Worm (Caenorhabditis elegans) whole organism, L4 larva: ENCODE measurements around the gene str-1.

Experiments
- F10B5.3 ChIP-seq: sonication (generic microtip); optimal IDR thresholded peaks from 2 replicates; lab custom pipeline; 2016; ENCODE audit warnings: mild to moderate bottlenecking, missing genetic modification characterization, missing compliant biosample characterization
- F49E8.2 ChIP-seq: sonication (generic microtip); optimal IDR thresholded peaks from 2 replicates; lab custom pipeline; 2016; ENCODE audit warnings: missing compliant biosample characterization, mild to moderate bottlenecking, missing genetic modification characterization, borderline replicate concordance
- T20F7.1 ChIP-seq: fragments of 200-800 bp; sonication (Bioruptor generic); optimal IDR thresholded peaks from 2 replicates; lab custom pipeline; 2018; ENCODE audit warnings: mild to moderate bottlenecking, missing genetic modification characterization, missing compliant biosample characterization
- Y48G9A.11 ChIP-seq: fragments of 200-800 bp; sonication (Bioruptor generic); IDR thresholded peaks from 2 replicates; pipeline ENCODE4 v1.3.6; 2022; ENCODE audit warnings: missing genetic modification reagents, missing genetic modification characterization, missing compliant biosample characterization
- Y75B8A.6 ChIP-seq: fragments of 200-800 bp; sonication (Bioruptor generic); IDR thresholded peaks from 2 replicates; pipeline ENCODE4 v1.3.6; 2022; ENCODE audit warnings: missing genetic modification reagents, missing genetic modification characterization, missing compliant biosample characterization
- aha-1 ChIP-seq: fragments of 150-350 bp; peaks from one replicate; lab custom pipeline; 2014; ENCODE audit warnings: missing biosample characterization, missing genetic modification characterization
- ceh-20 ChIP-seq: fragments of 200-800 bp; sonication (Bioruptor generic); IDR thresholded peaks from 2 replicates; pipeline ENCODE4 v1.3.6; 2022; ENCODE audit warnings: missing genetic modification reagents, missing genetic modification characterization, missing compliant biosample characterization
- ceh-28 ChIP-seq: fragments of 150-350 bp; optimal IDR thresholded peaks from 2 replicates; lab custom pipeline; 2014; ENCODE audit warnings: missing biosample characterization, missing genetic modification reagents, missing genetic modification characterization
- ceh-32 ChIP-seq: sonication (generic microtip); optimal IDR thresholded peaks from 2 replicates; lab custom pipeline; 2016; ENCODE audit warnings: mild to moderate bottlenecking, missing genetic modification characterization, missing compliant biosample characterization; ENCODE audit not compliant: poor library complexity
- ctbp-1 ChIP-seq: fragments of 200-800 bp; sonication (Bioruptor generic); IDR thresholded peaks from 2 replicates; pipeline ENCODE4 v1.3.6; 2022; ENCODE audit warnings: missing genetic modification reagents, missing genetic modification characterization, missing compliant biosample characterization
- dmd-8 ChIP-seq: fragments of 200-800 bp; sonication (Bioruptor generic); IDR thresholded peaks from 2 replicates; pipeline ENCODE4 v1.3.6; 2022; ENCODE audit warnings: missing genetic modification characterization, missing compliant biosample characterization
- dpl-1 ChIP-seq: fragments of 150-350 bp; optimal IDR thresholded peaks from 2 replicates; lab custom pipeline; 2014; ENCODE audit warnings: missing biosample characterization, missing genetic modification reagents, missing genetic modification characterization
- dve-1 ChIP-seq: sonication (generic microtip); optimal IDR thresholded peaks from 2 replicates; lab custom pipeline; 2017; ENCODE audit warnings: antibody characterized with exemption, mild to moderate bottlenecking, missing genetic modification characterization, missing compliant biosample characterization; ENCODE audit not compliant: insufficient read depth
- hlh-11 ChIP-seq: fragments of 200-800 bp; sonication (Bioruptor generic); optimal IDR thresholded peaks from 2 replicates; lab custom pipeline; 2018; ENCODE audit warnings: mild to moderate bottlenecking, missing genetic modification characterization, missing compliant biosample characterization
- hlh-30 ChIP-seq: sonication (generic microtip); optimal IDR thresholded peaks from 2 replicates; lab custom pipeline; 2017; ENCODE audit warnings: antibody characterized with exemption, mild to moderate bottlenecking, missing genetic modification characterization, missing compliant biosample characterization; ENCODE audit not compliant: insufficient read depth
- hmg-1.1 ChIP-seq: fragments of 200-800 bp; sonication (Bioruptor generic); IDR thresholded peaks from 2 replicates; pipeline ENCODE4 v1.3.6; 2022; ENCODE audit warnings: missing genetic modification reagents, missing genetic modification characterization, missing compliant biosample characterization
- lin-38 ChIP-seq: fragments of 200-800 bp; sonication (Bioruptor generic); IDR thresholded peaks from 2 replicates; pipeline ENCODE4 v1.3.6; 2022; ENCODE audit warnings: missing genetic modification reagents, missing genetic modification characterization, missing compliant biosample characterization
- lsy-2 ChIP-seq, 2 experiments: fragments of 150-350 bp in 1 of 2; sonication (generic microtip) in 1 of 2; optimal IDR thresholded peaks; 2 replicates each; lab custom pipeline; 2014 to 2017; ENCODE audit warnings: missing biosample characterization in 2 of 2, missing genetic modification characterization in 2 of 2
- mdl-1 ChIP-seq, 2 experiments: fragments of 150-350 bp in 1 of 2; sonication (generic microtip) in 1 of 2; optimal IDR thresholded peaks; 2 replicates each; lab custom pipeline; 2014 to 2017; ENCODE audit warnings: missing biosample characterization in 2 of 2, missing genetic modification characterization in 2 of 2
- mdt-29 ChIP-seq: fragments of 200-800 bp; sonication (Bioruptor generic); IDR thresholded peaks from 2 replicates; pipeline ENCODE4 v1.3.6; 2022; ENCODE audit warnings: missing genetic modification reagents, missing genetic modification characterization, missing compliant biosample characterization
- mep-1 ChIP-seq: fragments of 150-350 bp; sonication (generic microtip); optimal IDR thresholded peaks from 3 replicates; lab custom pipeline; 2014; ENCODE audit warnings: missing biosample characterization, missing genetic modification characterization
- mes-2 ChIP-seq: sonication (generic microtip); optimal IDR thresholded peaks from 2 replicates; lab custom pipeline; 2016; ENCODE audit warnings: missing genotype, mild to moderate bottlenecking, missing genetic modification characterization, missing compliant biosample characterization; ENCODE audit not compliant: poor library complexity, severe bottlenecking
- mxl-3 ChIP-seq: fragments of 200-800 bp; sonication (Bioruptor generic); optimal IDR thresholded peaks from 2 replicates; lab custom pipeline; 2018; ENCODE audit warnings: mild to moderate bottlenecking, missing genetic modification characterization, missing compliant biosample characterization
- nhr-28 ChIP-seq: fragments of 150-350 bp; optimal IDR thresholded peaks from 2 replicates; lab custom pipeline; 2014; ENCODE audit warnings: missing biosample characterization, missing genetic modification characterization
- nhr-48 ChIP-seq: sonication (generic microtip); optimal IDR thresholded peaks from 2 replicates; lab custom pipeline; 2016; ENCODE audit warnings: mild to moderate bottlenecking, missing genetic modification characterization, missing compliant biosample characterization
- nhr-6 ChIP-seq: fragments of 150-350 bp; optimal IDR thresholded peaks from 2 replicates; lab custom pipeline; 2014; ENCODE audit warnings: missing biosample characterization, missing genetic modification characterization
- saeg-2 ChIP-seq: fragments of 200-800 bp; sonication (Bioruptor generic); IDR thresholded peaks from 2 replicates; pipeline ENCODE4 v1.3.6; 2022; ENCODE audit warnings: missing genetic modification reagents, missing genetic modification characterization, missing compliant biosample characterization
- skn-1 ChIP-seq: fragments of 150-350 bp; optimal IDR thresholded peaks from 2 replicates; lab custom pipeline; 2014; ENCODE audit warnings: missing biosample characterization, missing genetic modification characterization
- snpc-1.2 ChIP-seq: fragments of 200-800 bp; sonication (Bioruptor generic); IDR thresholded peaks from 2 replicates; pipeline ENCODE4 v1.3.6; 2022; ENCODE audit warnings: missing genetic modification reagents, missing genetic modification characterization, missing compliant biosample characterization
- spr-1 ChIP-seq: sonication (generic microtip); optimal IDR thresholded peaks from 2 replicates; lab custom pipeline; 2016; ENCODE audit warnings: mild to moderate bottlenecking, missing genetic modification characterization, missing compliant biosample characterization
- tra-1 ChIP-seq: fragments of 200-800 bp; sonication (Bioruptor generic); IDR thresholded peaks from 2 replicates; pipeline ENCODE4 v1.3.6; 2022; ENCODE audit warnings: missing genetic modification reagents, missing genetic modification characterization, missing compliant biosample characterization
- unc-130 ChIP-seq: sonication (generic microtip); optimal IDR thresholded peaks from 2 replicates; lab custom pipeline; 2016; ENCODE audit warnings: missing genetic modification reagents, missing genetic modification characterization, missing compliant biosample characterization
- unc-62 ChIP-seq, 3 experiments: fragments of 150-350 bp in 1 of 3; sonication (generic microtip); optimal IDR thresholded peaks in 2 of 3; peaks in 1 of 3; 1 replicate in 1 of 3; 2 replicates in 2 of 3; lab custom pipeline; 2014 to 2017; ENCODE audit warnings: missing biosample characterization in 3 of 3, missing genetic modification characterization in 3 of 3, missing genetic modification reagents in 3 of 3, missing genotype in 1 of 3
- zag-1 ChIP-seq: fragments of 150-350 bp; optimal IDR thresholded peaks from 2 replicates; lab custom pipeline; 2014; ENCODE audit warnings: missing biosample characterization, missing genetic modification characterization

str-1 gene

DNA sequence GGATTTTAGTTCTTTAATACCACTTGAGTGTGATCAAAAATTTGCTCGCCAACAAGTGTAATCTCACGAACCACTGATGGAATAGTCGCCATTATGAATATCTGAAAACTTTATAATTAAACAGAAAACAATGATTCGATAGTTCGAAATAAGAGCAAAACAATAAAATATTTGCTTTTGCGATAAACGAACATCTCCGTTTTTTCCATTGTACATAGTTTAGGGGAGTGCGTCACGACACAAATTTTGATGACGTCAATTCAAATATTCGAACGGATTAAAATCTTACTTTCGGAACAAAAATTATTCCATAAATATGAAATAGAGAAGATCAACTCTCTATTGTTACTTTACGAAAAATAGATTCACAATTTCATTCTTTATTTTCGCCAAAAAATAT, 39.6 kb upstream of the str-1 start, which contains the start of gene mutd-1:
mutd-1 (minus strand) TSS at position 101 of the 400 bp plus-strand sequence.
- TF ChIP-seq hmg-1.1: no peak
- peak; percentile 1 for TF ChIP-seq aha-1 (tag; lab: Kevin White, UChicago)
- TF ChIP-seq ceh-32 (tag; lab: Kevin White, UChicago): no peak
- TF ChIP-seq zag-1: no peak
- TF ChIP-seq ceh-28 (tag; lab: Kevin White, UChicago): no peak
- TF ChIP-seq ctbp-1: no peak
- no peak for TF ChIP-seq unc-62 (GFP tag; optimal IDR thresholded peaks at IDR 0.05 in 1 of 2; lab: Kevin White, UChicago)
- no peak for TF ChIP-seq unc-62 (tag; optimal IDR thresholded peaks at IDR 0.05; lab: Kevin White, UChicago)
- TF ChIP-seq Y75B8A.6: no peak
- no peak for TF ChIP-seq mxl-3 (GFP tag; lab: Kevin White, UChicago)
- no peak for TF ChIP-seq mdt-29
- no peak for TF ChIP-seq saeg-2 (GFP tag; lab: Robert Waterston, UW)
- TF ChIP-seq lsy-2 (tag; optimal IDR thresholded peaks at IDR 0.05; lab: Kevin White, UChicago): peak in 1 of 2 experiments; percentile 6
- TF ChIP-seq snpc-1.2: no peak
- TF ChIP-seq, all 104 proteins: peak for 2

ce11 chrIV:7139143-7139542, 34.4 kb upstream of the str-1 start:
- TF ChIP-seq F10B5.3: no peak
- TF ChIP-seq unc-62 (GFP tag; optimal IDR thresholded peaks at IDR 0.05 in 1 of 2; lab: Kevin White, UChicago): peak in 1 of 2 experiments; percentile 97
- TF ChIP-seq unc-62 (tag; optimal IDR thresholded peaks at IDR 0.05; lab: Kevin White, UChicago): no peak
- no peak for TF ChIP-seq nhr-48 (tag; lab: Kevin White, UChicago)

DNA sequence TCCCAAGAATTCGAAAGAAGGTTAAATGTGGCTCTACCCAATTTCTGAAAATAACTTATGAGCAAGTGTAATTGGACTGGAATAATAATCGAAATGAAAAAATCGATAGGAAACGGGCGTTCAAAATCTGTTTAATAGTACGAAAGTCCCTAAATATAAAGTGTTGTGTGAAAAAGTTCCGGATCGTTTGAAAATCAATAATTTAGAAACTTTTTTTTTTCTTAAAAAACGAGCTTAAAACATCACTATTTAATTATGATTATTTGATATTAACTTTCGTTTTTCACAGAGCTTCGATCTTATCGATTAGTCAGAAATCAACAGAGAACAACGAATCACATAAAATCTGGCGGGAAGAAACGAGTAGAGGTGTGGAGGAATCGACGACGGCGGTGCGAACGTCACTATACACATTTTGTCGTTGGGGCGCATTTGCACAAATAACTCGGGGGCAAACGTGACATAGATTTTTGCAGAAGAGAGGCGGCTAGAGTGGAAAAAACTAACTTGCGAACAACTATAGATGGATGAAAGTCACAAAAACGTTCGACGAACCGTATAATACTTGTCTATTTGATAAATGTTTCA, 28.8 kb upstream of the str-1 start, which contains the start of gene hecd-1:
hecd-1 (minus strand) TSS at position 51 of the 588 bp plus-strand sequence.
- no peak for TF ChIP-seq spr-1
- TF ChIP-seq unc-130 (GFP tag; lab: Kevin White, UChicago): no peak
- TF ChIP-seq lin-38 (GFP tag; lab: Robert Waterston, UW): peak; percentile 68
- TF ChIP-seq lsy-2 (tag; optimal IDR thresholded peaks at IDR 0.05; lab: Kevin White, UChicago): peak in 1 of 2 experiments; percentile 56
- no peak for TF ChIP-seq tra-1 (GFP tag; lab: Robert Waterston, UW)
- TF ChIP-seq mdl-1 (tag; optimal IDR thresholded peaks at IDR 0.05; lab: Kevin White, UChicago): peak in 1 of 2 experiments; percentile 25
- TF ChIP-seq Y48G9A.11 (GFP tag; lab: Robert Waterston, UW): no peak
- no peak for TF ChIP-seq T20F7.1 (GFP tag; lab: Kevin White, UChicago)
- TF ChIP-seq F49E8.2 (tag; lab: Kevin White, UChicago): no peak
- peak; percentile 13 for TF ChIP-seq mes-2 (tag; lab: Kevin White, UChicago)
- peak; percentile 23 for TF ChIP-seq mep-1 (tag; lab: Kevin White, UChicago)
- TF ChIP-seq saeg-2 (GFP tag; lab: Robert Waterston, UW): no peak
- peak; percentile 14 for TF ChIP-seq hlh-11 (tag; lab: Kevin White, UChicago)
- TF ChIP-seq dpl-1 (GFP tag; lab: Kevin White, UChicago): peak; percentile 20
- TF ChIP-seq skn-1: no peak
- TF ChIP-seq dmd-8 (GFP tag; lab: Robert Waterston, UW): no peak
- no peak for TF ChIP-seq ceh-20 (GFP tag; lab: Robert Waterston, UW)
- peak; percentile 79 for TF ChIP-seq aha-1 (tag; lab: Kevin White, UChicago)
- peak; percentile 37 for TF ChIP-seq mxl-3 (GFP tag; lab: Kevin White, UChicago)
- TF ChIP-seq nhr-6 (tag; lab: Kevin White, UChicago): no peak
- TF ChIP-seq dve-1 (tag; lab: Kevin White, UChicago): peak; percentile 16
- peak; percentile 40 for TF ChIP-seq nhr-28 (tag; lab: Kevin White, UChicago)
- peak; percentile 79 for TF ChIP-seq hlh-30
